Fruit fly (Drosophila melanogaster) Kc167 (cell line): ENCODE results near the gene spn-F.

Source experiments
- Myc ChIP-seq: fragments of >200 bp; optimal IDR thresholded peaks from 2 replicates; lab custom pipeline; 2017; ENCODE audit warnings: missing external identifiers
- Sin3A ChIP-seq: fragments of >200 bp; optimal IDR thresholded peaks from 2 replicates; lab custom pipeline; 2018; ENCODE audit warnings: missing external identifiers
- h ChIP-seq: fragments of >200 bp; optimal IDR thresholded peaks from 3 replicates; lab custom pipeline; 2018; ENCODE audit warnings: missing external identifiers
- insv ChIP-seq: fragments of >200 bp; optimal IDR thresholded peaks from 3 replicates; lab custom pipeline; 2018; ENCODE audit warnings: missing external identifiers
- psq ChIP-seq: fragments of >200 bp; optimal IDR thresholded peaks from 2 replicates; lab custom pipeline; 2017; ENCODE audit warnings: missing external identifiers
- ttk ChIP-seq: sonication (Bioruptor generic); optimal IDR thresholded peaks from 2 replicates; lab custom pipeline; 2017; ENCODE audit warnings: missing external identifiers

DNA sequence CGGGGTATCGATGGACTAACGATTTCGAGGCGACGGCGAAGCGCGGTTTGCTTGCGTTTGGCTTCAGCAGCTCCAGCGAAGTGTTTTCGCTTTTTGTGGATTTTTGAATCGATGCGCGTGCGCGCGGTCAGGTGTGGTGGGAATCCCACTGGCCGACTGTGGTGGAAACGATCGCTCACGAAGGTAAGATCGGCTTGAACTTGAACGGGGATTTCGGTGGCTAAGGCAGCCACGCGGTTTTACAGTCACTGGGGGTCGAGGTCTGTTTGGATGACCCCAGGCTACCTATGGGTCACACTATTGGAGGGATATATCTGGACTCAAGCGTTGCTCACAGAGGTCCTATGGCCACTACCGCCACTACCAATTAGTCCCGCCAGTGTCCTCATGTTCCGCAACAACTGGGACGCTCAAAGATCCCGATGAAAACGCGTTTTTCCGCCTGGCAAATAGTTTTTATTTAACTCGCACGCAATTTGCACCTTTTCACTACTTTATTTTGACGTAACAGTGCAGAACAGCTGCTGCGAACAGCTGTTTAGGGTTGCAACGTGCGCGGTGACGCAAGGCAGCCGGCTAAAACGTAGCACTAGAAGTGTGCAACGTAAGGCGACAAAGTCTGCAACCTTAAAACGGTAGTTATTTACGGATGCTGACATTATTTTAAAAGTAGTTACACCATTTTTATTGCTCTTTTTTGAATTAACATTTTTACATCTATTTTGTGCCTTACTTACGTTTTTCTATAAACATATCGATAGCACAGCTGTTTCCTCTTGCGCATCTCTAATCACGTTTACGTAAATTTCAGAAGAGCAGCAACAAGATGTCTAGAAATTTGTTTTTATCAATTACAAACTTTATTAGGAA lies 2.6 kb upstream of the spn-F start, which contains the start of the genes qless and mRpL32:
- TF ChIP-seq Sin3A (lab: Kevin White, UChicago) (no peak), psq (lab: Kevin White, UChicago) (no peak), h (lab: Kevin White, UChicago) (no peak), Myc (lab: Kevin White, UChicago) (no peak), ttk (lab: Kevin White, UChicago) (no peak), insv (lab: Kevin White, UChicago) (no peak)
